Worm (Caenorhabditis elegans) whole organism, L4 larva: ENCODE data around the gene C08B6.11.
A peak's percentile ranks its signal among the peaks of the same experiment; 100 is the strongest.

ENCODE experiments used
- F26F4.8 ChIP-seq: fragments of 200-800 bp; sonication (Bioruptor generic); conservative IDR thresholded peaks from 2 replicates; pipeline ENCODE4 v1.3.6; 2022; ENCODE audit warnings: missing genetic modification characterization, missing compliant biosample characterization
- F49E8.2 ChIP-seq: sonication (generic microtip); optimal IDR thresholded peaks from 2 replicates; lab custom pipeline; 2016; ENCODE audit warnings: missing compliant biosample characterization, mild to moderate bottlenecking, missing genetic modification characterization, borderline replicate concordance
- Y105C5A.15 ChIP-seq: fragments of 200-800 bp; sonication (Bioruptor generic); IDR thresholded peaks from 2 replicates; pipeline ENCODE4 v1.3.6; 2022; ENCODE audit warnings: missing genetic modification characterization, missing compliant biosample characterization
- Y48G9A.11 ChIP-seq: fragments of 200-800 bp; sonication (Bioruptor generic); IDR thresholded peaks from 2 replicates; pipeline ENCODE4 v1.3.6; 2022; ENCODE audit warnings: missing genetic modification reagents, missing genetic modification characterization, missing compliant biosample characterization
- Y75B8A.6 ChIP-seq: fragments of 200-800 bp; sonication (Bioruptor generic); IDR thresholded peaks from 2 replicates; pipeline ENCODE4 v1.3.6; 2022; ENCODE audit warnings: missing genetic modification reagents, missing genetic modification characterization, missing compliant biosample characterization
- ZK546.5 ChIP-seq, 2 experiments: sonication (generic microtip); optimal IDR thresholded peaks; 2 replicates each; lab custom pipeline; 2017; ENCODE audit warnings: missing biosample characterization in 2 of 2, missing genetic modification characterization in 2 of 2
- aha-1 ChIP-seq: fragments of 150-350 bp; peaks from one replicate; lab custom pipeline; 2014; ENCODE audit warnings: missing biosample characterization, missing genetic modification characterization
- aly-2 ChIP-seq: sonication (generic microtip); optimal IDR thresholded peaks from 2 replicates; lab custom pipeline; 2018; ENCODE audit warnings: missing biosample characterization, missing genetic modification characterization
- arid-1 ChIP-seq: fragments of 200-800 bp; sonication (Bioruptor generic); conservative IDR thresholded peaks from 2 replicates; pipeline ENCODE4 v1.3.6; 2022; ENCODE audit warnings: missing genetic modification reagents, missing genetic modification characterization, missing compliant biosample characterization
- ceh-28 ChIP-seq: fragments of 150-350 bp; optimal IDR thresholded peaks from 2 replicates; lab custom pipeline; 2014; ENCODE audit warnings: missing biosample characterization, missing genetic modification reagents, missing genetic modification characterization
- ceh-82 ChIP-seq: sonication (generic microtip); optimal IDR thresholded peaks from 2 replicates; lab custom pipeline; 2017; ENCODE audit warnings: missing biosample characterization, missing genetic modification characterization
- daf-16 ChIP-seq, 3 experiments: sonication (generic microtip); optimal IDR thresholded peaks; 2 replicates each; lab custom pipeline; 2016 to 2017; ENCODE audit warnings: missing genetic modification characterization in 3 of 3, missing genetic modification reagents in 3 of 3, mild to moderate bottlenecking in 2 of 3, missing compliant biosample characterization in 2 of 3, missing biosample characterization in 1 of 3, moderate library complexity in 1 of 3
- dmd-6 ChIP-seq: fragments of 200-800 bp; sonication (Bioruptor generic); IDR thresholded peaks from 2 replicates; pipeline ENCODE4 v1.3.6; 2022; ENCODE audit warnings: missing genetic modification reagents, missing genetic modification characterization, missing compliant biosample characterization
- dmd-9 ChIP-seq: fragments of 200-800 bp; sonication (Bioruptor generic); IDR thresholded peaks from 2 replicates; pipeline ENCODE4 v1.3.6; 2022; ENCODE audit warnings: missing genetic modification reagents, missing genetic modification characterization, missing compliant biosample characterization
- duxl-1 ChIP-seq: sonication (generic microtip); optimal IDR thresholded peaks from 2 replicates; lab custom pipeline; 2016; ENCODE audit warnings: mild to moderate bottlenecking, missing genetic modification characterization, moderate library complexity, missing compliant biosample characterization; ENCODE audit not compliant: poor library complexity
- dve-1 ChIP-seq: sonication (generic microtip); optimal IDR thresholded peaks from 2 replicates; lab custom pipeline; 2017; ENCODE audit warnings: antibody characterized with exemption, mild to moderate bottlenecking, missing genetic modification characterization, missing compliant biosample characterization; ENCODE audit not compliant: insufficient read depth
- egl-43 ChIP-seq: fragments of 200-800 bp; sonication (Bioruptor generic); IDR thresholded peaks from 2 replicates; pipeline ENCODE4 v1.3.6; 2022; ENCODE audit warnings: missing genetic modification reagents, missing genetic modification characterization, missing compliant biosample characterization
- hlh-11 ChIP-seq: fragments of 200-800 bp; sonication (Bioruptor generic); optimal IDR thresholded peaks from 2 replicates; lab custom pipeline; 2018; ENCODE audit warnings: mild to moderate bottlenecking, missing genetic modification characterization, missing compliant biosample characterization
- hmg-1.1 ChIP-seq: fragments of 200-800 bp; sonication (Bioruptor generic); IDR thresholded peaks from 2 replicates; pipeline ENCODE4 v1.3.6; 2022; ENCODE audit warnings: missing genetic modification reagents, missing genetic modification characterization, missing compliant biosample characterization
- lin-1 ChIP-seq: fragments of 200-800 bp; sonication (Bioruptor generic); IDR thresholded peaks from 2 replicates; pipeline ENCODE4 v1.3.6; 2022; ENCODE audit warnings: missing genetic modification reagents, missing genetic modification characterization, missing compliant biosample characterization
- lir-3 ChIP-seq: sonication (generic microtip); optimal IDR thresholded peaks from 2 replicates; lab custom pipeline; 2016; ENCODE audit warnings: mild to moderate bottlenecking, missing genetic modification characterization, missing compliant biosample characterization
- madf-9 ChIP-seq: fragments of 200-800 bp; sonication (Bioruptor generic); conservative IDR thresholded peaks from 2 replicates; pipeline ENCODE4 v1.3.6; 2022; ENCODE audit warnings: missing genetic modification reagents, missing genetic modification characterization, missing compliant biosample characterization
- mdl-1 ChIP-seq, 2 experiments: fragments of 150-350 bp in 1 of 2; sonication (generic microtip) in 1 of 2; optimal IDR thresholded peaks; 2 replicates each; lab custom pipeline; 2014 to 2017; ENCODE audit warnings: missing biosample characterization in 2 of 2, missing genetic modification characterization in 2 of 2
- mdt-29 ChIP-seq: fragments of 200-800 bp; sonication (Bioruptor generic); IDR thresholded peaks from 2 replicates; pipeline ENCODE4 v1.3.6; 2022; ENCODE audit warnings: missing genetic modification reagents, missing genetic modification characterization, missing compliant biosample characterization
- mep-1 ChIP-seq: fragments of 150-350 bp; sonication (generic microtip); optimal IDR thresholded peaks from 3 replicates; lab custom pipeline; 2014; ENCODE audit warnings: missing biosample characterization, missing genetic modification characterization
- nhr-102 ChIP-seq: sonication (generic microtip); optimal IDR thresholded peaks from 2 replicates; lab custom pipeline; 2016; ENCODE audit warnings: mild to moderate bottlenecking, missing genetic modification characterization, moderate library complexity, missing compliant biosample characterization
- nhr-111 ChIP-seq: fragments of 200-800 bp; sonication (Bioruptor generic); optimal IDR thresholded peaks from 2 replicates; lab custom pipeline; 2018; ENCODE audit warnings: mild to moderate bottlenecking, missing genetic modification characterization, missing compliant biosample characterization
- nhr-28 ChIP-seq: fragments of 150-350 bp; optimal IDR thresholded peaks from 2 replicates; lab custom pipeline; 2014; ENCODE audit warnings: missing biosample characterization, missing genetic modification characterization
- nhr-41 ChIP-seq: fragments of 200-800 bp; sonication (Bioruptor generic); IDR thresholded peaks from 2 replicates; pipeline ENCODE4 v1.3.6; 2022; ENCODE audit warnings: missing genetic modification reagents, missing genetic modification characterization, missing compliant biosample characterization
- nhr-77 ChIP-seq: fragments of 150-350 bp; optimal IDR thresholded peaks from 2 replicates; lab custom pipeline; 2014; ENCODE audit warnings: missing biosample characterization, missing genetic modification characterization
- php-3 ChIP-seq: fragments of 200-800 bp; sonication (Bioruptor generic); IDR thresholded peaks from 2 replicates; pipeline ENCODE4 v1.3.6; 2022; ENCODE audit warnings: missing genetic modification reagents, missing genetic modification characterization, missing compliant biosample characterization
- pqm-1 ChIP-seq: sonication (generic microtip); optimal IDR thresholded peaks from 2 replicates; lab custom pipeline; 2017; ENCODE audit warnings: missing biosample characterization, missing genetic modification characterization
- skn-1 ChIP-seq: fragments of 150-350 bp; optimal IDR thresholded peaks from 2 replicates; lab custom pipeline; 2014; ENCODE audit warnings: missing biosample characterization, missing genetic modification characterization
- unc-39 ChIP-seq: sonication (generic microtip); optimal IDR thresholded peaks from 2 replicates; lab custom pipeline; 2017; ENCODE audit warnings: missing biosample characterization, missing genetic modification characterization
- zfp-3 ChIP-seq: fragments of 200-800 bp; sonication (Bioruptor generic); conservative IDR thresholded peaks from 2 replicates; pipeline ENCODE4 v1.3.6; 2022; ENCODE audit warnings: missing genetic modification reagents, missing genetic modification characterization, missing compliant biosample characterization
- zip-11 ChIP-seq: fragments of 200-800 bp; sonication (Bioruptor generic); IDR thresholded peaks from 2 replicates; pipeline ENCODE4 v1.3.6; 2022; ENCODE audit warnings: missing genetic modification characterization, missing compliant biosample characterization
- ztf-11 ChIP-seq: fragments of 150-350 bp; optimal IDR thresholded peaks from 2 replicates; lab custom pipeline; 2014; ENCODE audit warnings: missing biosample characterization, missing genetic modification characterization
- ztf-7 ChIP-seq: fragments of 150-350 bp; optimal IDR thresholded peaks from 2 replicates; lab custom pipeline; 2014; ENCODE audit warnings: missing biosample characterization, missing genetic modification characterization

C08B6.11 gene

DNA sequence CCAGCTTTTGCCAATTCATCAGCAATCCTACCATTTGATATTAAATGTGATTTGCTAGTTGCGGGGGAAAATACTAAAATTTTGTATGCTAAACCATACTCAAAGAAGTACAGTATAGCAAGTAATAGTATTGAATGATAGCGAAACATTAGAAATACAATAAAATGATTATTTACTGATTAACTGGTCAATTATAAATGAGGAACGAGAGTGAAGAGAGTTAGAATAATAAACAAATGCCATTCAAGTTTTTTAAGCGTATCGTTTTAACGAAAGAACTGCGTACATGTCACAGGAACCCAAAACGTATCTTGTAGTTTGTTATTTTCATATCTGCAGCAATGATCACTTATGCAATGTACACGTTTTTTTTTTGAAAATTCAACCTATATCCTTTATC is 9.0 kb upstream of the C08B6.11 start, which contains the start of gene ugt-47 (continued):
- no peak for TF ChIP-seq arid-1 (GFP tag; lab: Robert Waterston, UW)
- no peak for TF ChIP-seq ceh-28
- TF ChIP-seq mdt-29: no peak
- TF ChIP-seq Y48G9A.11: no peak
- TF ChIP-seq daf-16 (GFP tag; optimal IDR thresholded peaks at IDR 0.05; lab: Kevin White, UChicago): peak in 1 of 2 experiments; percentile 21
- TF ChIP-seq daf-16 (tag; optimal IDR thresholded peaks at IDR 0.05; lab: Kevin White, UChicago): peak; percentile 58
- no peak for TF ChIP-seq Y75B8A.6
- TF ChIP-seq ZK546.5 (tag; optimal IDR thresholded peaks at IDR 0.05; lab: Kevin White, UChicago): no peak
- TF ChIP-seq lin-1 (GFP tag; lab: Robert Waterston, UW): no peak
- TF ChIP-seq egl-43 (GFP tag; lab: Robert Waterston, UW): no peak
- no peak for TF ChIP-seq Y105C5A.15 (GFP tag; lab: Robert Waterston, UW)
- no peak for TF ChIP-seq madf-9
- no peak for TF ChIP-seq zip-11
- no peak for TF ChIP-seq hmg-1.1 (GFP tag; lab: Robert Waterston, UW)

DNA sequence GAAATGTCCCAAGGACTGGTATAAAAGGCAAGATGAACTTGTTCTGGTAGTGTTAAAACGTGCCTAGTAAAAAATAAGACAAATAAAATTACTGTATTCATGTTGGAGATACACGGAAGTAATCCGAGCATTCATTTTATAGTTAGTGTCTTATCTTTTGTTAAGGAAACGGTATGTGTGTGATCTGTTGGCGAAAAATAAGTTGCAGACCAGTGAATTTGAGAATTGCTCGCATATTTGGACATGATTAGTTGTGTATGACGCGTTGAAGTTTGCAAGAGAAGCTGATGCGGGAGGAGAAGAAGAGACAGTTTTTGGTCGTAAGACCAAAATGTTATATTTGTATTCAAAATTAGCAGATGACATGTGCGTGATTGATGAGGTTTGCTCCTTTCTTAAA is 5.5 kb upstream of the C08B6.11 start, which contains the start of gene C08B6.14:
C08B6.14 (minus strand) TSS at position 101 of the 400 bp plus-strand sequence.
- no peak for TF ChIP-seq lir-3 (tag; lab: Kevin White, UChicago)
- 0 out of 2 replicates have a peak, but pooled peaks have one; percentile 24 for TF ChIP-seq F26F4.8 (GFP tag; lab: Robert Waterston, UW)
- no peak for TF ChIP-seq hmg-1.1 (GFP tag; lab: Robert Waterston, UW)
- TF ChIP-seq nhr-111: no peak
- TF ChIP-seq, all 104 proteins: peak for 1

DNA sequence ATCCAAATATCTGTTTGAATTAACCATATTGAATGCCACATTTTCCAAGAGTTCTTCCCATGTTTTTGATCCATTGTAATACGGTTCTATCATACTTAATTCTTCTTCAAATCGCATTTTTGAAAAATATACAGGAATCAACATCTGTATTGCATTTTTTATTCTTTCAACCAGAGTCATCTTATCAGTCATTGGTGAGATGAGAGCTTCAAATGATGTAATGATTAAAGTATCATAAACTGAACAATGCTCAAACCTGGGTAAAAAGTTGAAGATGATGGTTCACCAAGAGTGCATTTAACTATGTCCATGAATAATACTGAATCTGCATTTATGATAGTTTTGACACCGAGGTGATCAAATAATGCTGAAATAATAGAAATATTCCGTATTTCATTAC is 3.6 kb upstream of the C08B6.11 start:
- 0 out of 2 replicates have a peak, but pooled peaks have one; percentile 23 for TF ChIP-seq dmd-6
- TF ChIP-seq unc-39 (tag; lab: Kevin White, UChicago): no peak
- TF ChIP-seq daf-16 (GFP tag; optimal IDR thresholded peaks at IDR 0.05; lab: Kevin White, UChicago): no peak
- TF ChIP-seq daf-16 (tag; optimal IDR thresholded peaks at IDR 0.05; lab: Kevin White, UChicago): peak; percentile 48
- TF ChIP-seq Y105C5A.15 (GFP tag; lab: Robert Waterston, UW): no peak
- TF ChIP-seq F49E8.2 (tag; lab: Kevin White, UChicago): no peak
- TF ChIP-seq ztf-7 (tag; lab: Kevin White, UChicago): peak; percentile 80
- peak; percentile 29 for TF ChIP-seq dve-1
- no peak for TF ChIP-seq aly-2 (tag; lab: Kevin White, UChicago)
- TF ChIP-seq duxl-1 (tag; lab: Kevin White, UChicago): no peak
- no peak for TF ChIP-seq ceh-82 (tag; lab: Kevin White, UChicago)
- TF ChIP-seq nhr-77 (tag; lab: Kevin White, UChicago): no peak
- TF ChIP-seq skn-1 (tag; lab: Kevin White, UChicago): no peak
- TF ChIP-seq mep-1 (tag; lab: Kevin White, UChicago): peak; percentile 38
- TF ChIP-seq ztf-11 (tag; lab: Kevin White, UChicago): no peak
- peak; percentile 87 for TF ChIP-seq aha-1
- TF ChIP-seq mdl-1 (tag; optimal IDR thresholded peaks at IDR 0.05; lab: Kevin White, UChicago): no peak
- TF ChIP-seq pqm-1 (tag; lab: Kevin White, UChicago): peak; percentile 34
- no peak for TF ChIP-seq lir-3 (tag; lab: Kevin White, UChicago)
- TF ChIP-seq zfp-3: no peak

DNA sequence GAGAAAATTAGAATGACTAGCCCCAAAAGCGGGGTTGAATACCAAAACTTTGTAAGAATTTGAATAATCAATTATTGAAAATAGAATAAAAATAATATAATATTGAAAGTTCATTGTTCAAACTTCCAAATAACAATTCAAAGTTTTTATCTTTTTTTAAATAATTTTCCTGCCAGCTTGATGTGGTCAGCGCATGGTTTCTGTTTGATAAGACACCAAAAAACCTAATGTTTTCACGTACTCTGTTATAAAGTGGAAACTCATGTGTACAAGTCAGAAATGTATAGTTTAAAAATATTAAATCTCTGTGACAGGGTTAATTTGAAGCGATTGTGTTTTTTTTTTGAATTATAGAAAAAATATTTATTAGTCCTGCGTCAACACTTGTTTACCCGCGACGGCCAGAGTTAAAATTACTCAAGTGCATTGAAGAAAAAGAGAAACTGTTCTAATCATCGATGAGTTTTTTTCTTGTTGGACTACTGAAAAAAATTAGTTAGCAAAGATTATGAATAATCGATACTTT is 2.6 kb upstream of the C08B6.11 start, which contains the start of gene ugt-17:
ugt-17 (minus strand) TSS at position 180 of the 526 bp plus-strand sequence.
- TF ChIP-seq nhr-102 (tag; lab: Kevin White, UChicago) (peak; percentile 7), php-3 (GFP tag; lab: Robert Waterston, UW) (peak; percentile 60; the same call in 1 of the 2 replicates), dmd-6 (peak; percentile 78), nhr-41 (GFP tag; lab: Robert Waterston, UW) (no peak), hlh-11 (tag; lab: Kevin White, UChicago) (peak; percentile 50), nhr-28 (peak; percentile 65), pqm-1 (tag; lab: Kevin White, UChicago) (peak; percentile 74), dve-1 (peak; percentile 70), daf-16 (GFP tag; optimal IDR thresholded peaks at IDR 0.05; lab: Kevin White, UChicago) (no peak), daf-16 (tag; optimal IDR thresholded peaks at IDR 0.05; lab: Kevin White, UChicago) (peak; percentile 91), dmd-9 (GFP tag; lab: Robert Waterston, UW) (no peak), nhr-77 (tag; lab: Kevin White, UChicago) (peak; percentile 61), Y75B8A.6 (no peak)
- TF ChIP-seq, all 104 proteins: peak for 9
